Worm (Caenorhabditis elegans): ENCODE data around the gene F43C1.5.

DNA sequence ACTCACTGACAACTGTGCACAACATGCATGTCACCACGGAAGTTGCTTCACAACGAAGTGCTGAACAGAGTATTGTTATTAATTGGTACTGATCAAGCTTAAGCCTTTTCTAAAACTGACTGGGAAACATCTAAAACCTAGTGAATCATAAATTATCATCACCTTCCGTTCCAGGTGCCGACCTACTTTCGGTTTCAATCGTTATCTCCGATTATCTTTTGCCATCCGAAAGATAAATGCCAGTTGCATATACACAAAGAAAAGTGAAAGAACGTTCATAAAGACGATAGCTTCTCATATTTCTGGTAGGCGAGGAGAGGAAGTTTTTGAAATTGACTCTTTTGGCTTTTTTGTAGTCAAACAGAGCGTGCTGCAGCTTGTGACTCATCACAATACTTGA lies 39.3 kb upstream of the F43C1.5 start:
- TF ChIP-seq tbx-11 (GFP tag; IDR thresholded peaks at IDR 0.05) (no peak), ama-1 (optimal IDR thresholded peaks at IDR 0.05) (no peak), tbx-37 (GFP tag; conservative IDR thresholded peaks at IDR 0.05) (no peak), F13C5.2 (tag; optimal IDR thresholded peaks at IDR 0.05) (no peak), ets-7 (tag; optimal IDR thresholded peaks at IDR 0.05) (no peak), sea-1 (GFP tag; conservative IDR thresholded peaks at IDR 0.05) (no peak), B0310.2 (tag; optimal IDR thresholded peaks at IDR 0.05) (no peak), hnd-1 (tag; optimal IDR thresholded peaks at IDR 0.05) (no peak), tra-4 (tag; optimal IDR thresholded peaks at IDR 0.05) (no peak), ceh-13 (GFP tag; optimal IDR thresholded peaks at IDR 0.05) (no peak), hmbx-1 (tag; optimal IDR thresholded peaks at IDR 0.05) (no peak), scrt-1 (GFP tag; IDR thresholded peaks at IDR 0.05) (no peak), hmg-4 (GFP tag; optimal IDR thresholded peaks at IDR 0.05) (no peak)
